Fruit fly (Drosophila melanogaster) whole organism, wandering third instar larva: ENCODE measurements around the gene CG32425.

Experiments
- Abd-B ChIP-seq: fragments of >200 bp; optimal IDR thresholded peaks from 2 replicates; lab custom pipeline; 2017; ENCODE audit warnings: missing biosample characterization, missing genetic modification characterization
- CG32264 ChIP-seq: fragments of 200-800 bp; sonication (Bioruptor generic); optimal IDR thresholded peaks from 2 replicates; lab custom pipeline; 2016; ENCODE audit warnings: missing biosample characterization, missing genetic modification characterization
- CG9705 ChIP-seq: fragments of 200-800 bp; sonication (Bioruptor generic); optimal IDR thresholded peaks from 2 replicates; lab custom pipeline; 2018; ENCODE audit warnings: missing biosample characterization, mild to moderate bottlenecking, missing genetic modification characterization
- CrebA ChIP-seq: fragments of 200-800 bp; sonication (Bioruptor generic); optimal IDR thresholded peaks from 2 replicates; lab custom pipeline; 2016; ENCODE audit warnings: missing biosample characterization, mild to moderate bottlenecking, missing genetic modification characterization, borderline replicate concordance
- Dfd ChIP-seq: fragments of >200 bp; optimal IDR thresholded peaks from 2 replicates; lab custom pipeline; 2017; ENCODE audit warnings: missing biosample characterization, missing genetic modification characterization
- Dif ChIP-seq: fragments of 200-275, 200-300 bp; sonication (Bioruptor generic); optimal IDR thresholded peaks from 2 replicates; lab custom pipeline; 2018; ENCODE audit warnings: missing biosample characterization, missing genetic modification characterization; ENCODE audit not compliant: partially characterized antibody
- GATAd ChIP-seq: sonication (Bioruptor generic); optimal IDR thresholded peaks from 2 replicates; lab custom pipeline; 2016; ENCODE audit warnings: missing biosample characterization, missing genetic modification characterization
- HLH106 ChIP-seq: fragments of 200-800 bp; optimal IDR thresholded peaks from 3 replicates; lab custom pipeline; 2019; ENCODE audit warnings: missing biosample characterization, mild to moderate bottlenecking, missing genetic modification characterization, moderate library complexity
- Hnf4 ChIP-seq: fragments of 200-800 bp; sonication (Bioruptor generic); optimal IDR thresholded peaks from 2 replicates; lab custom pipeline; 2016; ENCODE audit warnings: missing biosample characterization, mild to moderate bottlenecking, missing genetic modification characterization
- Hr78 ChIP-seq: fragments of >200 bp; optimal IDR thresholded peaks from 2 replicates; lab custom pipeline; 2017; ENCODE audit warnings: missing biosample characterization, missing genetic modification characterization
- Hr83 ChIP-seq: fragments of 200-300 bp; sonication (Bioruptor generic); optimal IDR thresholded peaks from 2 replicates; lab custom pipeline; 2016; ENCODE audit warnings: missing biosample characterization, mild to moderate bottlenecking, missing genetic modification characterization, moderate library complexity; ENCODE audit not compliant: poor library complexity, severe bottlenecking
- Jra ChIP-seq: sonication (Bioruptor generic); optimal IDR thresholded peaks from 2 replicates; lab custom pipeline; 2016; ENCODE audit warnings: missing biosample characterization, missing genetic modification characterization
- Mio ChIP-seq: sonication (Bioruptor generic); optimal IDR thresholded peaks from 2 replicates; lab custom pipeline; 2016; ENCODE audit warnings: missing biosample characterization, missing genetic modification characterization
- Myc ChIP-seq: fragments of >200 bp; optimal IDR thresholded peaks from 2 replicates; lab custom pipeline; 2017
- N ChIP-seq: fragments of >200 bp; optimal IDR thresholded peaks from 2 replicates; lab custom pipeline; 2018; ENCODE audit warnings: missing biosample characterization, missing external identifiers, missing genetic modification characterization
- OdsH ChIP-seq: fragments of 200-800 bp; sonication (Bioruptor generic); optimal IDR thresholded peaks from 2 replicates; lab custom pipeline; 2016; ENCODE audit warnings: missing biosample characterization, mild to moderate bottlenecking, missing genetic modification characterization
- Rel ChIP-seq, 2 experiments: fragments of 200-800 bp; sonication (Bioruptor generic) in 1 of 2; optimal IDR thresholded peaks; 2 replicates in 1 of 2; 3 replicates in 1 of 2; lab custom pipeline; 2016 to 2019; ENCODE audit warnings: mild to moderate bottlenecking in 2 of 2, missing biosample characterization in 2 of 2, missing genetic modification characterization in 2 of 2, moderate library complexity in 1 of 2
- Sp1 ChIP-seq: fragments of 200-800 bp; sonication (Bioruptor generic); optimal IDR thresholded peaks from 3 replicates; lab custom pipeline; 2019; ENCODE audit warnings: missing biosample characterization, mild to moderate bottlenecking, missing genetic modification characterization, moderate library complexity
- Vsx2 ChIP-seq: fragments of 200-300, 225-300 bp; sonication (Bioruptor generic); optimal IDR thresholded peaks from 2 replicates; lab custom pipeline; 2018; ENCODE audit warnings: missing biosample characterization, missing genetic modification characterization; ENCODE audit not compliant: partially characterized antibody
- br ChIP-seq: fragments of 200-800 bp; sonication (Bioruptor generic); optimal IDR thresholded peaks from 2 replicates; lab custom pipeline; 2016; ENCODE audit warnings: missing biosample characterization, missing genetic modification characterization
- brk ChIP-seq: fragments of 200-800 bp; sonication (Bioruptor generic); optimal IDR thresholded peaks from 2 replicates; lab custom pipeline; 2016; ENCODE audit warnings: missing biosample characterization, mild to moderate bottlenecking, missing genetic modification characterization
- dl ChIP-seq, 2 experiments: fragments of 175-275, 200-275 bp in 1 of 2; fragments of 200-275 bp in 1 of 2; sonication (Bioruptor generic); optimal IDR thresholded peaks; lab custom pipeline; 2018; ENCODE audit warnings: mild to moderate bottlenecking in 2 of 2, missing biosample characterization in 2 of 2, missing genetic modification characterization in 2 of 2, moderate library complexity in 2 of 2; ENCODE audit not compliant: partially characterized antibody in 2 of 2, insufficient read depth in 1 of 2
- dmrt93B ChIP-seq: fragments of 200-800 bp; sonication (Bioruptor generic); optimal IDR thresholded peaks from 2 replicates; lab custom pipeline; 2018; ENCODE audit warnings: missing biosample characterization, mild to moderate bottlenecking, missing genetic modification characterization
- dsf ChIP-seq: sonication (Bioruptor generic); optimal IDR thresholded peaks from 2 replicates; lab custom pipeline; 2016; ENCODE audit warnings: missing biosample characterization, missing genetic modification characterization, borderline replicate concordance
- ey ChIP-seq: fragments of 200-800 bp; sonication (Bioruptor generic); optimal IDR thresholded peaks from 2 replicates; lab custom pipeline; 2016; ENCODE audit warnings: missing biosample characterization, missing genetic modification characterization
- foxo ChIP-seq, 2 experiments: fragments of 200-800 bp; sonication (Bioruptor generic); optimal IDR thresholded peaks; 2 replicates in 1 of 2; 3 replicates in 1 of 2; lab custom pipeline; 2016 to 2017; ENCODE audit warnings: missing biosample characterization in 2 of 2, missing genetic modification characterization in 2 of 2
- fru ChIP-seq: fragments of 200-800 bp; sonication (Bioruptor generic); optimal IDR thresholded peaks from 3 replicates; lab custom pipeline; 2016; ENCODE audit warnings: missing biosample characterization, mild to moderate bottlenecking, missing genetic modification characterization
- h ChIP-seq: fragments of 200-800 bp; sonication (Bioruptor generic); optimal IDR thresholded peaks from 3 replicates; lab custom pipeline; 2016; ENCODE audit warnings: missing biosample characterization, mild to moderate bottlenecking, missing genetic modification characterization
- jim ChIP-seq: fragments of 175-275, 200-325 bp; sonication (Bioruptor generic); optimal IDR thresholded peaks from 2 replicates; lab custom pipeline; 2016; ENCODE audit warnings: missing biosample characterization, mild to moderate bottlenecking, missing genetic modification characterization
- lola ChIP-seq: fragments of >200 bp; optimal IDR thresholded peaks from 2 replicates; lab custom pipeline; 2017; ENCODE audit warnings: missing biosample characterization, missing genetic modification characterization
- pan ChIP-seq: fragments of >200 bp; optimal IDR thresholded peaks from 2 replicates; lab custom pipeline; 2017
- psq ChIP-seq: fragments of 200-800 bp; sonication (Bioruptor generic); optimal IDR thresholded peaks from 3 replicates; lab custom pipeline; 2017; ENCODE audit warnings: missing biosample characterization, mild to moderate bottlenecking, missing genetic modification characterization, moderate library complexity
- rgr ChIP-seq: fragments of 200-800 bp; sonication (Bioruptor generic); optimal IDR thresholded peaks from 3 replicates; lab custom pipeline; 2016; ENCODE audit warnings: missing biosample characterization, mild to moderate bottlenecking, missing genetic modification characterization
- sage ChIP-seq: fragments of 200-800 bp; sonication (Bioruptor generic); optimal IDR thresholded peaks from 2 replicates; lab custom pipeline; 2016; ENCODE audit warnings: missing biosample characterization, mild to moderate bottlenecking, missing genetic modification characterization
- sv ChIP-seq: fragments of 200-800 bp; sonication (Bioruptor generic); optimal IDR thresholded peaks from 3 replicates; lab custom pipeline; 2016; ENCODE audit warnings: missing biosample characterization, missing genetic modification characterization
- tai ChIP-seq: sonication (Bioruptor generic); optimal IDR thresholded peaks from 2 replicates; lab custom pipeline; 2016; ENCODE audit warnings: missing biosample characterization, missing genetic modification characterization
- usp ChIP-seq: fragments of >200 bp; optimal IDR thresholded peaks from 2 replicates; lab custom pipeline; 2017; ENCODE audit warnings: missing biosample characterization, missing genetic modification characterization
- woc ChIP-seq: sonication (Bioruptor generic); optimal IDR thresholded peaks from 2 replicates; lab custom pipeline; 2016; ENCODE audit warnings: missing biosample characterization, mild to moderate bottlenecking, missing genetic modification characterization

Gene CG32425

DNA sequence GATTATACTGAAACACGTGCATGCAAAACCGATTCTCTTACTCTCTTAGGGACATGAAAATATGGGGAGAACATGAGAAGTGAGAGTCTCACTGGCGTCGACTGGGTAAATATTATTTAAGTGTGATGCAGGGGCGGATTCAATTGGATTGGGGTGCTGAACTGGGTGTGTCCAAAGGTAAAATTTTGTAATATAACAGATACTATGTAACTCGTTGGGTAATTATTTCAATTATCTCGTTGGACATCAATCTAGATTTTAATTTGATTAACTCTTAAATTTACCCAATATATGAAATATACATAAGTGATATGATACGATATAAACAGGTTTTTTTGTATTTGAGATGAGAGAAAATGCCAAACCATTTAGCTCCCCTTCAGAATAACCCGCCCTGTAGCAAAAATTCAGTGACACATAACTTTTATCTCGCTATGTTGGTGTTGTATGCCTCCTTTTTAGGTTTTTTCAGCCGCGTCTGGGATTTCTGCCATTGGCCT lies 11.1 kb downstream of the CG32425 start:
- TF ChIP-seq N (GFP tag; lab: Kevin White, UChicago) (no peak), Hnf4 (GFP tag; lab: Kevin White, UChicago) (peak; percentile 89), OdsH (GFP tag; lab: Kevin White, UChicago) (peak; percentile 93), dsf (GFP tag; lab: Kevin White, UChicago) (peak; percentile 56), Rel (GFP tag; optimal IDR thresholded peaks at IDR 0.05; lab: Kevin White, UChicago) (peak; percentile 38), Rel (tag; optimal IDR thresholded peaks at IDR 0.05; lab: Kevin White, UChicago) (no peak), dl (GFP tag; optimal IDR thresholded peaks at IDR 0.05; lab: Kevin White, UChicago; ENCODE audit: insufficient read depth in 1 of 2, partially characterized antibody in 2 of 2) (peak; percentile 2 to 53), br (GFP tag; lab: Kevin White, UChicago) (peak; percentile 91), Hr78 (GFP tag; lab: Kevin White, UChicago) (no peak), Abd-B (no peak), Dfd (no peak), lola (GFP tag; lab: Kevin White, UChicago) (no peak), brk (GFP tag; lab: Kevin White, UChicago) (peak; percentile 76), Mio (GFP tag; lab: Kevin White, UChicago) (peak; percentile 45), woc (GFP tag; lab: Kevin White, UChicago) (peak; percentile 92), Sp1 (GFP tag; lab: Kevin White, UChicago) (peak; percentile 91), sage (GFP tag; lab: Kevin White, UChicago) (peak; percentile 87), Vsx2 (peak; percentile 21), fru (GFP tag; lab: Kevin White, UChicago) (peak; percentile 93), GATAd (GFP tag; lab: Kevin White, UChicago) (peak; percentile 43), sv (peak; percentile 79), ey (GFP tag; lab: Kevin White, UChicago) (peak; percentile 92), CrebA (no peak), Jra (GFP tag; lab: Kevin White, UChicago) (peak; percentile 89), HLH106 (peak; percentile 87), h (peak; percentile 97), tai (GFP tag; lab: Kevin White, UChicago) (peak; percentile 91), foxo (GFP tag; optimal IDR thresholded peaks at IDR 0.05; lab: Kevin White, UChicago) (peak; percentile 17 to 95), Myc (no peak), Hr83 (peak; percentile 88), jim (peak; percentile 75), dmrt93B (GFP tag; lab: Kevin White, UChicago) (peak; percentile 89), rgr (GFP tag; lab: Kevin White, UChicago) (peak; percentile 92), Dif (GFP tag; lab: Kevin White, UChicago) (peak; percentile 48), CG9705 (GFP tag; lab: Kevin White, UChicago) (peak; percentile 85), psq (GFP tag; lab: Kevin White, UChicago) (peak; percentile 91), pan (lab: Kevin White, UChicago) (no peak), usp (GFP tag; lab: Kevin White, UChicago) (no peak), CG32264 (peak; percentile 81)
- TF ChIP-seq, all 38 proteins: peak for 29

DNA sequence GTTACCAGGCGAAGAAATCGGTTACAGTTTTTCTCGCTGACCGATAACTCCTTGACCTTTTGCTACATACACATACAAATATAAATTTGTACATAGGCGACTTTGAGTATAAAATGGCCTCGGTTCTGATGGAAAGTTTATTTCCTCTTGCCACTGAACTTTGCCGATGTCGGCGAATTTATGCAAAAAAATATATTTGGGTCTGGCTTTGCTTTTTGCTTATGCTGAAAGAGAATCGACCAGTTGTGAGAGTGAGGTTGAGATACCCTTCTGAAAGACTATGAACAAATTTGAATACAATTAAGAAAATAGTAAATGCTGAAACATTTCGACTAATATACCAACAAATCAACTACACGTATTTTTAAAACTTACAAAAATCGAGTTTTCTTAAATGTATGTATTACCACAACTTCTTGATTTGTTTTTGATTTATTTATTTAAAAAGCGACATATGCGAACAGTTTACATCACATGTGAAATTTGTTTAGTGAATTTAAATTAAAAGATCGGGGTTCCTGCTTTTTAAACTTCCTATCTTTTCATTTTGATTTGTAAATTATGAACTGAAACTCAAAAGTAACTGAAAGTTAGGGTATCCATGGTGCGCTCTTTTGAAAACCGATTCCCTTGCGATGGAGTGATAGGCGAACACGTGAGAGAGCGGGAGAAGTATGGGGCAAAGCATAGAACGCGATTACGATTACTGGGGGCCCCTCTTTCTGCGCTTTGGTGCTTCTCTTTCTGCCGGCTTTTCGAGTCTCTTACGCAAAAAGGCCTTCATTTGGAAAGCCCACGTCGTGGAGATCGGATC lies 12.2 kb downstream of the CG32425 start:
- peak; percentile 89 for TF ChIP-seq psq (GFP tag; lab: Kevin White, UChicago)
- peak; percentile 23 for TF ChIP-seq brk (GFP tag; lab: Kevin White, UChicago)
- peak; percentile 18 for TF ChIP-seq sage (GFP tag; lab: Kevin White, UChicago)
- TF ChIP-seq Jra (GFP tag; lab: Kevin White, UChicago) = peak; percentile 67
- no peak for TF ChIP-seq N (GFP tag; lab: Kevin White, UChicago)
- no peak for TF ChIP-seq usp (GFP tag; lab: Kevin White, UChicago)
- no peak for TF ChIP-seq Hr78 (GFP tag; lab: Kevin White, UChicago)
- peak; percentile 85 for TF ChIP-seq ey (GFP tag; lab: Kevin White, UChicago)
- no peak for TF ChIP-seq Mio (GFP tag; lab: Kevin White, UChicago)
- TF ChIP-seq Rel (GFP tag; optimal IDR thresholded peaks at IDR 0.05; lab: Kevin White, UChicago) = peak; percentile 31
- peak; percentile 21 for TF ChIP-seq Rel (tag; optimal IDR thresholded peaks at IDR 0.05; lab: Kevin White, UChicago)
- peak; percentile 63 for TF ChIP-seq CG9705 (GFP tag; lab: Kevin White, UChicago)
- TF ChIP-seq OdsH (GFP tag; lab: Kevin White, UChicago) = peak; percentile 81
- peak; percentile 96 for TF ChIP-seq woc (GFP tag; lab: Kevin White, UChicago)
- peak; percentile 61 for TF ChIP-seq dmrt93B (GFP tag; lab: Kevin White, UChicago)
- TF ChIP-seq br (GFP tag; lab: Kevin White, UChicago) = peak; percentile 83
- TF ChIP-seq jim = no peak
- TF ChIP-seq fru (GFP tag; lab: Kevin White, UChicago) = peak; percentile 87
- TF ChIP-seq sv = peak; percentile 70
- no peak for TF ChIP-seq pan (lab: Kevin White, UChicago)
- peak in 1 of 2 experiments; percentile 60 for TF ChIP-seq dl (GFP tag; optimal IDR thresholded peaks at IDR 0.05; lab: Kevin White, UChicago; ENCODE audit: insufficient read depth in 1 of 2, partially characterized antibody in 2 of 2)
- peak in 1 of 2 experiments; percentile 86 for TF ChIP-seq foxo (GFP tag; optimal IDR thresholded peaks at IDR 0.05; lab: Kevin White, UChicago)
- TF ChIP-seq CG32264 = peak; percentile 49
- peak; percentile 60 for TF ChIP-seq Hnf4 (GFP tag; lab: Kevin White, UChicago)
- no peak for TF ChIP-seq Abd-B
- no peak for TF ChIP-seq CrebA
- TF ChIP-seq HLH106 = peak; percentile 77
- peak; percentile 83 for TF ChIP-seq h
- TF ChIP-seq Dfd = no peak
- no peak for TF ChIP-seq GATAd (GFP tag; lab: Kevin White, UChicago)
- TF ChIP-seq dsf (GFP tag; lab: Kevin White, UChicago) = no peak
- TF ChIP-seq Vsx2 = no peak
- no peak for TF ChIP-seq Hr83
- TF ChIP-seq rgr (GFP tag; lab: Kevin White, UChicago) = peak; percentile 75
- peak; percentile 87 for TF ChIP-seq Sp1 (GFP tag; lab: Kevin White, UChicago)
- TF ChIP-seq Dif (GFP tag; lab: Kevin White, UChicago) = peak; percentile 51
- TF ChIP-seq tai (GFP tag; lab: Kevin White, UChicago) = peak; percentile 69
- TF ChIP-seq lola (GFP tag; lab: Kevin White, UChicago) = no peak
- TF ChIP-seq Myc = no peak
